Worm (Caenorhabditis elegans) whole organism, L1 larva: ENCODE results near the gene str-220.

Source experiments
- C34B4.2 ChIP-seq: sonication (generic microtip); optimal IDR thresholded peaks from 2 replicates; lab custom pipeline; 2017; ENCODE audit warnings: mild to moderate bottlenecking, missing genetic modification characterization, missing compliant biosample characterization
- F16B12.6 ChIP-seq: fragments of 150-350 bp; optimal IDR thresholded peaks from 2 replicates; lab custom pipeline; 2014; ENCODE audit warnings: missing biosample characterization, missing genetic modification characterization
- Y116A8C.19 ChIP-seq: sonication (generic microtip); optimal IDR thresholded peaks from 2 replicates; lab custom pipeline; 2016; ENCODE audit warnings: missing compliant biosample characterization, missing genetic modification characterization, borderline replicate concordance
- aha-1 ChIP-seq: fragments of 150-350 bp; optimal IDR thresholded peaks from 2 replicates; lab custom pipeline; 2014; ENCODE audit warnings: missing biosample characterization, missing genetic modification characterization
- ama-1 ChIP-seq: fragments of 150-350 bp; optimal IDR thresholded peaks from 2 replicates; lab custom pipeline; 2014
- blmp-1 ChIP-seq: fragments of 150-350 bp; optimal IDR thresholded peaks from 2 replicates; lab custom pipeline; 2014; ENCODE audit warnings: missing biosample characterization, missing genetic modification characterization
- ceh-63 ChIP-seq: fragments of 200-800 bp; sonication (Bioruptor generic); optimal IDR thresholded peaks from 2 replicates; lab custom pipeline; 2018; ENCODE audit warnings: mild to moderate bottlenecking, missing genetic modification characterization, missing compliant biosample characterization
- ceh-82 ChIP-seq, 3 experiments: fragments of 150-350 bp in 1 of 3; sonication (generic microtip) in 2 of 3; optimal IDR thresholded peaks; 2 replicates each; lab custom pipeline; 2014 to 2017; ENCODE audit warnings: missing biosample characterization in 3 of 3, missing genetic modification characterization in 3 of 3
- ceh-88 ChIP-seq: fragments of 200-800 bp; sonication (Bioruptor generic); IDR thresholded peaks from 2 replicates; pipeline ENCODE4 v1.3.6; 2022; ENCODE audit warnings: missing genetic modification characterization, missing compliant biosample characterization
- ces-1 ChIP-seq: fragments of 150-350 bp; optimal IDR thresholded peaks from 2 replicates; lab custom pipeline; 2014; ENCODE audit warnings: missing biosample characterization, missing genetic modification reagents, missing genetic modification characterization
- dsc-1 ChIP-seq: sonication (generic microtip); optimal IDR thresholded peaks from 2 replicates; lab custom pipeline; 2016; ENCODE audit warnings: mild to moderate bottlenecking, missing genetic modification characterization, missing compliant biosample characterization
- efl-1 ChIP-seq, 4 experiments: fragments of 150-350 bp; optimal IDR thresholded peaks in 3 of 4; peaks in 1 of 4; 1 replicate in 1 of 4; 2 replicates in 3 of 4; lab custom pipeline; 2014; ENCODE audit warnings: missing biosample characterization in 2 of 4, missing genetic modification characterization in 2 of 4, missing genetic modification reagents in 2 of 4
- efl-3 ChIP-seq: fragments of 200-800 bp; sonication (Bioruptor generic); optimal IDR thresholded peaks from 2 replicates; lab custom pipeline; 2018; ENCODE audit warnings: mild to moderate bottlenecking, missing genetic modification characterization, missing compliant biosample characterization
- egl-27 ChIP-seq, 2 experiments: fragments of 150-350 bp in 1 of 2; sonication (generic microtip); optimal IDR thresholded peaks; 3 replicates each; lab custom pipeline; 2017 to 2018; ENCODE audit warnings: missing biosample characterization in 2 of 2, missing genetic modification characterization in 2 of 2, missing genetic modification reagents in 2 of 2
- elt-2 ChIP-seq: sonication (generic microtip); optimal IDR thresholded peaks from 2 replicates; lab custom pipeline; 2016; ENCODE audit warnings: missing genetic modification characterization, mild to moderate bottlenecking, inconsistent platforms, missing compliant biosample characterization, missing genetic modification reagents
- elt-3 ChIP-seq, 6 experiments: fragments of 150-350 bp in 1 of 6; sonication (generic microtip); optimal IDR thresholded peaks; 2 replicates each; lab custom pipeline; 2017 to 2018; ENCODE audit warnings: missing biosample characterization in 6 of 6, missing genetic modification characterization in 6 of 6, inconsistent platforms in 1 of 6
- fkh-10 ChIP-seq: sonication (generic microtip); optimal IDR thresholded peaks from 2 replicates; lab custom pipeline; 2017; ENCODE audit warnings: missing biosample characterization, missing genetic modification reagents, missing genetic modification characterization
- grh-1 ChIP-seq: fragments of 200-800 bp; sonication (Bioruptor generic); IDR thresholded peaks from 2 replicates; pipeline ENCODE4 v1.3.6; 2022; ENCODE audit warnings: missing genetic modification reagents, missing genetic modification characterization, missing compliant biosample characterization
- hlh-4 ChIP-seq: sonication (generic microtip); optimal IDR thresholded peaks from 2 replicates; lab custom pipeline; 2016; ENCODE audit warnings: mild to moderate bottlenecking, missing genetic modification characterization, missing compliant biosample characterization
- hpl-2 ChIP-seq: fragments of 150-350 bp; optimal IDR thresholded peaks from 2 replicates; lab custom pipeline; 2014; ENCODE audit warnings: missing biosample characterization, missing genetic modification reagents, missing genetic modification characterization
- lin-13 ChIP-seq: fragments of 150-350 bp; optimal IDR thresholded peaks from 2 replicates; lab custom pipeline; 2014; ENCODE audit warnings: missing biosample characterization, missing genetic modification reagents, missing genetic modification characterization
- lin-14 ChIP-seq: fragments of 200-800 bp; sonication (Bioruptor generic); optimal IDR thresholded peaks from 2 replicates; lab custom pipeline; 2018; ENCODE audit warnings: mild to moderate bottlenecking, missing genetic modification characterization, moderate library complexity, missing compliant biosample characterization
- lin-35 ChIP-seq, 2 experiments: fragments of 150-350 bp; optimal IDR thresholded peaks; 2 replicates each; lab custom pipeline; 2014; ENCODE audit warnings: missing biosample characterization in 2 of 2, missing genetic modification characterization in 2 of 2, missing genetic modification reagents in 2 of 2
- lin-39 ChIP-seq: fragments of 150-350 bp; optimal IDR thresholded peaks from 2 replicates; lab custom pipeline; 2014; ENCODE audit warnings: missing biosample characterization, missing genetic modification reagents, missing genetic modification characterization
- lir-3 ChIP-seq: sonication (generic microtip); optimal IDR thresholded peaks from 2 replicates; lab custom pipeline; 2016; ENCODE audit warnings: mild to moderate bottlenecking, missing genetic modification characterization, moderate library complexity, missing compliant biosample characterization; ENCODE audit not compliant: poor library complexity
- lsy-2 ChIP-seq, 2 experiments: fragments of 150-350 bp; optimal IDR thresholded peaks; 2 replicates each; lab custom pipeline; 2014; ENCODE audit warnings: missing biosample characterization in 2 of 2, missing genetic modification characterization in 2 of 2
- mab-9 ChIP-seq: fragments of 200-800 bp; sonication (Bioruptor generic); IDR thresholded peaks from 2 replicates; pipeline ENCODE4 v1.3.6; 2022; ENCODE audit warnings: missing genetic modification reagents, missing genetic modification characterization, missing compliant biosample characterization
- mdl-1 ChIP-seq, 2 experiments: fragments of 150-350 bp; optimal IDR thresholded peaks; 2 replicates each; lab custom pipeline; 2014 to 2017; ENCODE audit warnings: missing biosample characterization in 2 of 2, missing genetic modification characterization in 2 of 2, inconsistent platforms in 1 of 2
- mef-2 ChIP-seq: fragments of 150-350 bp; optimal IDR thresholded peaks from 2 replicates; lab custom pipeline; 2014; ENCODE audit warnings: missing biosample characterization, missing genetic modification characterization
- nhr-11 ChIP-seq: fragments of 150-350 bp; optimal IDR thresholded peaks from 2 replicates; lab custom pipeline; 2014; ENCODE audit warnings: missing biosample characterization, missing genetic modification characterization
- nhr-12 ChIP-seq: sonication (generic microtip); optimal IDR thresholded peaks from 2 replicates; lab custom pipeline; 2017; ENCODE audit warnings: missing biosample characterization, missing genetic modification characterization
- nhr-19 ChIP-seq: fragments of 200-800 bp; sonication (Bioruptor generic); conservative IDR thresholded peaks from 2 replicates; pipeline ENCODE4 v1.3.6; 2022; ENCODE audit warnings: missing genetic modification characterization, missing compliant biosample characterization
- nhr-20 ChIP-seq: sonication (generic microtip); optimal IDR thresholded peaks from 2 replicates; lab custom pipeline; 2016; ENCODE audit warnings: mild to moderate bottlenecking, missing genetic modification characterization, missing compliant biosample characterization
- nhr-237 ChIP-seq: fragments of 150-350 bp; optimal IDR thresholded peaks from 2 replicates; lab custom pipeline; 2014; ENCODE audit warnings: missing biosample characterization, missing genetic modification characterization
- nhr-71 ChIP-seq: sonication (generic microtip); optimal IDR thresholded peaks from 2 replicates; lab custom pipeline; 2016; ENCODE audit warnings: mild to moderate bottlenecking, missing genetic modification characterization, moderate library complexity, missing compliant biosample characterization
- nhr-90 ChIP-seq: sonication (generic microtip); optimal IDR thresholded peaks from 2 replicates; lab custom pipeline; 2016; ENCODE audit warnings: mild to moderate bottlenecking, missing genetic modification characterization, missing compliant biosample characterization; ENCODE audit not compliant: poor library complexity
- pag-3 ChIP-seq: sonication (generic microtip); optimal IDR thresholded peaks from 2 replicates; lab custom pipeline; 2017; ENCODE audit warnings: missing genetic modification characterization, mild to moderate bottlenecking, missing compliant biosample characterization, antibody characterized with exemption, borderline replicate concordance; ENCODE audit not compliant: insufficient read depth
- pax-3 ChIP-seq: fragments of 200-800 bp; sonication (Bioruptor generic); optimal IDR thresholded peaks from 2 replicates; lab custom pipeline; 2018; ENCODE audit warnings: mild to moderate bottlenecking, missing genetic modification characterization, moderate library complexity, missing compliant biosample characterization
- rnt-1 ChIP-seq: sonication (generic microtip); optimal IDR thresholded peaks from 2 replicates; lab custom pipeline; 2016; ENCODE audit warnings: mild to moderate bottlenecking, missing genetic modification characterization, moderate library complexity, missing compliant biosample characterization
- skn-1 ChIP-seq: fragments of 150-350 bp; optimal IDR thresholded peaks from 2 replicates; lab custom pipeline; 2014; ENCODE audit warnings: missing biosample characterization, missing genetic modification characterization
- snpc-4 ChIP-seq: fragments of 150-350 bp; optimal IDR thresholded peaks from 2 replicates; lab custom pipeline; 2014; ENCODE audit warnings: missing biosample characterization, missing genetic modification characterization
- snu-23 ChIP-seq: sonication (generic microtip); optimal IDR thresholded peaks from 2 replicates; lab custom pipeline; 2016; ENCODE audit warnings: missing genetic modification characterization, missing compliant biosample characterization
- swsn-7 ChIP-seq: sonication (generic microtip); optimal IDR thresholded peaks from 2 replicates; lab custom pipeline; 2016; ENCODE audit warnings: missing genetic modification characterization, missing compliant biosample characterization
- tbx-2 ChIP-seq: sonication (generic microtip); optimal IDR thresholded peaks from 2 replicates; lab custom pipeline; 2016; ENCODE audit warnings: missing genetic modification characterization, missing compliant biosample characterization
- unc-130 ChIP-seq: fragments of 150-350 bp; optimal IDR thresholded peaks from 2 replicates; lab custom pipeline; 2017; ENCODE audit warnings: missing biosample characterization, missing genetic modification characterization, inconsistent platforms
- unc-86 ChIP-seq: sonication (generic microtip); optimal IDR thresholded peaks from 2 replicates; lab custom pipeline; 2016; ENCODE audit warnings: missing genetic modification characterization, missing compliant biosample characterization
- vab-15 ChIP-seq: sonication (generic microtip); optimal IDR thresholded peaks from 2 replicates; lab custom pipeline; 2017; ENCODE audit warnings: missing genotype, mild to moderate bottlenecking, missing genetic modification characterization, missing compliant biosample characterization
- zag-1 ChIP-seq: fragments of 150-350 bp; optimal IDR thresholded peaks from 2 replicates; lab custom pipeline; 2014; ENCODE audit warnings: missing biosample characterization, missing genetic modification characterization
- zip-4 ChIP-seq: fragments of 200-800 bp; sonication (Bioruptor generic); optimal IDR thresholded peaks from 2 replicates; lab custom pipeline; 2018; ENCODE audit warnings: mild to moderate bottlenecking, missing genetic modification characterization, moderate library complexity, missing compliant biosample characterization
- ztf-4 ChIP-seq: fragments of 150-350 bp; optimal IDR thresholded peaks from 2 replicates; lab custom pipeline; 2014; ENCODE audit warnings: missing biosample characterization, missing genetic modification characterization

The str-220 gene

ce11 chrIV:7147722-7148121 lies 23.4 kb downstream of the str-220 start (continued):
- TF ChIP-seq nhr-71 (tag; lab: Kevin White, UChicago) (no peak), nhr-90 (tag; lab: Kevin White, UChicago) (no peak), nhr-237 (tag; lab: Kevin White, UChicago) (no peak), fkh-10 (GFP tag; lab: Kevin White, UChicago) (no peak), grh-1 (GFP tag; lab: Robert Waterston, UW) (no peak), nhr-11 (tag; lab: Kevin White, UChicago) (no peak), efl-3 (GFP tag; lab: Kevin White, UChicago) (no peak), tbx-2 (tag; lab: Kevin White, UChicago) (no peak), Y116A8C.19 (tag; lab: Kevin White, UChicago) (no peak), C34B4.2 (tag; lab: Kevin White, UChicago) (no peak), ceh-88 (no peak), rnt-1 (tag; lab: Kevin White, UChicago) (peak; percentile 12), nhr-19 (GFP tag; lab: Robert Waterston, UW) (no peak), mab-9 (GFP tag; lab: Robert Waterston, UW) (no peak), lin-35 (GFP tag; optimal IDR thresholded peaks at IDR 0.05; lab: Kevin White, UChicago) (peak in 1 of 2 experiments; percentile 36), lin-39 (tag; lab: Kevin White, UChicago) (no peak), lin-14 (GFP tag; lab: Kevin White, UChicago) (peak; percentile 53), aha-1 (tag; lab: Kevin White, UChicago) (no peak), ztf-4 (tag; lab: Kevin White, UChicago) (no peak), zag-1 (tag; lab: Kevin White, UChicago) (no peak), zip-4 (GFP tag; lab: Kevin White, UChicago) (no peak), ceh-82 (tag; optimal IDR thresholded peaks at IDR 0.05; lab: Kevin White, UChicago) (peak in 1 of 3 experiments; percentile 3), ama-1 (lab: Kevin White, UChicago) (no peak), nhr-20 (tag; lab: Kevin White, UChicago) (no peak), elt-3 (tag; optimal IDR thresholded peaks at IDR 0.05; lab: Kevin White, UChicago) (no peak), snu-23 (GFP tag; lab: Kevin White, UChicago) (peak; percentile 14), vab-15 (tag; lab: Kevin White, UChicago) (no peak), hlh-4 (tag; lab: Kevin White, UChicago) (no peak), dsc-1 (tag; lab: Kevin White, UChicago) (no peak), unc-86 (tag; lab: Kevin White, UChicago) (no peak), lir-3 (no peak), unc-130 (tag; lab: Kevin White, UChicago) (no peak), ces-1 (GFP tag; lab: Kevin White, UChicago) (no peak), lsy-2 (tag; optimal IDR thresholded peaks at IDR 0.05; lab: Kevin White, UChicago) (peak in 1 of 2 experiments; percentile 69), swsn-7 (tag; lab: Kevin White, UChicago) (no peak), snpc-4 (tag; lab: Kevin White, UChicago) (no peak), efl-1 (optimal IDR thresholded peaks at IDR 0.05; lab: Kevin White, UChicago) (peak; percentile 10 to 14), efl-1 (GFP tag; optimal IDR thresholded peaks at IDR 0.05 in 1 of 2; lab: Kevin White, UChicago) (peak in 1 of 2 experiments; percentile 89), skn-1 (no peak), F16B12.6 (peak; percentile 47), pax-3 (tag; lab: Kevin White, UChicago) (no peak), nhr-12 (no peak), elt-2 (tag; lab: Kevin White, UChicago) (no peak), hpl-2 (GFP tag; lab: Kevin White, UChicago) (no peak), blmp-1 (tag; lab: Kevin White, UChicago) (no peak), mdl-1 (tag; optimal IDR thresholded peaks at IDR 0.05; lab: Kevin White, UChicago) (no peak), ceh-63 (GFP tag; lab: Kevin White, UChicago) (no peak), lin-13 (GFP tag; lab: Kevin White, UChicago) (no peak), egl-27 (tag; optimal IDR thresholded peaks at IDR 0.05; lab: Kevin White, UChicago) (no peak), pag-3 (tag; lab: Kevin White, UChicago) (no peak), mef-2 (tag; lab: Kevin White, UChicago) (no peak)
